Worm (Caenorhabditis elegans) whole organism, L2 larva: Measurements from ENCODE around the gene col-144.

Experiments
- fos-1 ChIP-seq: fragments of 150-350 bp; optimal IDR thresholded peaks from 2 replicates; lab custom pipeline; 2014; ENCODE audit warnings: missing biosample characterization, missing genetic modification characterization
- lin-13 ChIP-seq: fragments of 150-350 bp; optimal IDR thresholded peaks from 2 replicates; lab custom pipeline; 2014; ENCODE audit warnings: missing biosample characterization, missing genetic modification reagents, missing genetic modification characterization
- nhr-237 ChIP-seq: fragments of 150-350 bp; optimal IDR thresholded peaks from 2 replicates; lab custom pipeline; 2014; ENCODE audit warnings: missing biosample characterization, missing genetic modification characterization
- nhr-25 ChIP-seq: fragments of 150-350 bp; sonication (generic microtip); optimal IDR thresholded peaks from 3 replicates; lab custom pipeline; 2014; ENCODE audit warnings: missing biosample characterization, missing genetic modification characterization
- ztf-11 ChIP-seq: sonication (generic microtip); optimal IDR thresholded peaks from 2 replicates; lab custom pipeline; 2017; ENCODE audit warnings: missing biosample characterization, missing genetic modification characterization
- ztf-4 ChIP-seq: fragments of 150-350 bp; optimal IDR thresholded peaks from 2 replicates; lab custom pipeline; 2014; ENCODE audit warnings: missing biosample characterization, missing genetic modification characterization

ce11 chrV:9157597-9157996, 2.8 kb downstream of the col-144 start:
- TF ChIP-seq nhr-25 (no peak), ztf-4 (tag; lab: Kevin White, UChicago) (no peak), nhr-237 (tag; lab: Kevin White, UChicago) (no peak), ztf-11 (no peak), fos-1 (tag; lab: Kevin White, UChicago) (no peak), lin-13 (GFP tag; lab: Kevin White, UChicago) (no peak)
